Fruit fly (Drosophila melanogaster) Kc167 (cell line): ENCODE data around the gene CG43072.

Experiments used
- psq ChIP-seq: fragments of >200 bp; optimal IDR thresholded peaks from 2 replicates; lab custom pipeline; 2017; ENCODE audit warnings: missing external identifiers
- ttk ChIP-seq: sonication (Bioruptor generic); optimal IDR thresholded peaks from 2 replicates; lab custom pipeline; 2017; ENCODE audit warnings: missing external identifiers

- no peak for TF ChIP-seq psq
- TF ChIP-seq ttk (lab: Kevin White, UChicago): no peak
Measured at dm6 chr3L:21100429-21100828, 34.8 kb downstream of the CG43072 start.
